Fruit fly (Drosophila melanogaster) whole organism, larva: ENCODE data around the gene CG9044.

Experiments used
- noc ChIP-seq: fragments of 200-800 bp; sonication (Bioruptor generic); optimal IDR thresholded peaks from 3 replicates; lab custom pipeline; 2019; ENCODE audit warnings: missing biosample characterization, mild to moderate bottlenecking, missing genetic modification characterization, moderate library complexity

CG9044 gene

DNA sequence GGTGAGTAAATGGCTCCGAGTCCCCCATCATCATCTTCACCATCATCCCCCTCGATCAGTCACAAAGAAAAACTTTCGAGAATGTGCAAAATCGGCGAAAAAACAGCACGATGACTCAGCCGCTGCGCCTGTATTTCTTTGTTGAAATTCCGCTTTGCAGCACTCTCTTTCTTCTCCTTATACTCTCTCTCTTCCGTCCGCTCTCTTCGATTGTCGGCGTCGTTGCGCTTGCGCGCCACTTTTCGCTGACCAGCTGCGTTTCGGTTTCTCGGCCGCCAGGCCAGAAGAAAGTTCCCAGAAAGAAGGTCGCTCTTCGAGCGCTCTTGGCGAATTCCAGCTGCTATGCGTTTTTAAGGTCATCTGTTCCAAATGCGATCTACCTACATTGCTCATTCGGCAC, 34.0 kb downstream of the CG9044 start:
- TF ChIP-seq noc (tag; lab: Kevin White, UChicago), result no peak

DNA sequence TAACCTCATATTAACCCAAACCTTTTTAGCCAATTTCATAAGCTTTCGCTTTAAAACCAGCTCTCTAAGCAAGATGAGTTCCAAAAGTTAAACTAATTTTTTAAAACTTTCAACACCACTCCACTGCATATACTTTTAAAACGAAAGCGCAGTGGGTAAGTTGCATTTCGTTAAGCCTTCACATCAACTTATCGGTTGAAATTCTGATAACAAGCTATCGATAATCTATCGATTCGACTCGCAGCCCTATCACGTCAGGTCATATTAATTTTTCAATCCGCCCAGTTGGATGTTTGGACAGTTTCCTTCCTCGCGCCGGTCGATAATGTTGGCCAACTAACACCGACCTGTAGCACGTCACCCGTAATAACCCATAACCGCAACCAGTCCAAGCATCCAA, 36.8 kb downstream of the CG9044 start, which contains the start of gene ifc:
Gene ifc (plus strand): TSS at position 255 of the 400 bp plus-strand sequence.
- TF ChIP-seq noc (tag; lab: Kevin White, UChicago), result no peak

DNA sequence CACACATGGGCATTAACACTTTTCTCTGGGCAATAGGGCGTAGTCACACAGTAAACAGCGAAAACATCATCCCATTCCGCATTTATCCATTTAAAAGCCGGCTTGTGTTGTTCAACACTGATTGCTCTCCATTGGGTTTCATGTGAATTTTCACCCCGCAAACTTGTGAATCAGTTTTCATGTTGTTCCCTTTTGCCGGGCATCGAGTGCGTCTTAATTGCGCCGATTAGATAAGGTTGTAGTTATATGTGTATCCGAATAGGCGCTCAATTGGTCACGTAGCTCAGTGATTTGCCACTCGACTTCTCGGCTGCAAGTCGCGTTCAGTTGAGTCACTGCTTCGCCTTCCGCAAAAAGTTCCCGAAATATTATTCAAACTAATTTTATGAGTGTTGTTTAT, 37.7 kb downstream of the CG9044 start:
- no peak for TF ChIP-seq noc (tag; lab: Kevin White, UChicago)

DNA sequence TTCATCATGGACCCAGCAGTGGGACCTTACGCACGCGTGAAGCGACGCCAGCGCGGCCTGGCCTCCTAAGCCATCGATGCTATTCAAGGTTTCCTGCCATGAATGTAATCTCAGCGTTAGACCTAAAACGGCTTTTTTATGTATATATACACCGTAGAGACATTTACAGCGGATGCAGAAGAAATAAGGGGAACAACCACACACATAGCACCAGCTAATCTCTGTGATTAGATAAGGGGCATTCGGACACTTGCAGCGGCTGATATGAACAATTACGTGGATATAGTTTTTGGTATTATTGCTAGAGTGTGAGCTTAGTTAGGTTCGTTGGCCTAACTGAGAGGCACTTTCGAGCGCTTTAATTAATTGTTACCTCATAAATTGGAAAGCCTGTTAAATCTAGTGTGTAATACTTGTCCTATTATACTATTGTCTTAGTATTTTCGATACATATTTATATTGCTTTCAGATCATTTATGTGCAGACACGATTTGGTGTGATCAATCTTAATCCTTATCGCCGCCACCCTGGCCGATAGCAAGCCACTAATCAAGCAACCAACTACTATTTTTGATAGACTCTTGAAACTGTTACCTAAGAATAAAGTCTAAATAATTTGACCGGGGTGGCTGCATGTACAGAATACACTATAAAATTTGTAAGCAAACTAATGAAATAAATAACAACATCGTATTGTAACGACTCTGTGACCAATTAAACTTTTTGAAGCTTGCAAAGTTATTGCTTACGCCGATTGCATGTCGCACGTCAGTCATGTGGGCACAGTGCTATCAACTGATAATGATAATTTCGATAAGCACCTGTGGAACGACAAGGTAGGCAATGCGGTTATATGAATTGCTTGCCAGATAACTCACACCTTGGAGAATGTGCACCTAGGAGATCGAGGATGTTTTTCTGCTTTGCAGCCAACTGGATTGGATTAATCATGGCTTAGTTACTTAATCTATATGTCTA, 39.2 kb downstream of the CG9044 start:
- no peak for TF ChIP-seq noc (tag; lab: Kevin White, UChicago)

DNA sequence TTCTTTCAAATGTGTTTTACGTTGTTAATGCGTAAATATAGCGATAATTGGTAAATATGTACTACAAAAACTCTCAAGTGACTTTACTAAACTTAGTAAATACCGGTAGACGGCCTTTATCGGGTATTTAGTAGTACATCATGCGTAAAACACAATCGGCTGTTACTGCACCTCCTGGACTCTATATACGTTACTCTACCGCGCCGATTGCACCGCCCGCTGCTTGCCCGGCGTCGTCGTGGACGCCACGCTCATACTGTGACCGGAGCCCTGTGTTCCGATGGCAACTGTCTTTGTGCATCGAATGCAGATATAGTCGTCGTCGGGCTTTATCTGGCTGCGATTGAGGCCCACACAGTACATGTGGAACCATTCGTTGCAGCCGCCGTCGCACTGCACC, 41.2 kb downstream of the CG9044 start:
- no peak for TF ChIP-seq noc (tag; lab: Kevin White, UChicago)

DNA sequence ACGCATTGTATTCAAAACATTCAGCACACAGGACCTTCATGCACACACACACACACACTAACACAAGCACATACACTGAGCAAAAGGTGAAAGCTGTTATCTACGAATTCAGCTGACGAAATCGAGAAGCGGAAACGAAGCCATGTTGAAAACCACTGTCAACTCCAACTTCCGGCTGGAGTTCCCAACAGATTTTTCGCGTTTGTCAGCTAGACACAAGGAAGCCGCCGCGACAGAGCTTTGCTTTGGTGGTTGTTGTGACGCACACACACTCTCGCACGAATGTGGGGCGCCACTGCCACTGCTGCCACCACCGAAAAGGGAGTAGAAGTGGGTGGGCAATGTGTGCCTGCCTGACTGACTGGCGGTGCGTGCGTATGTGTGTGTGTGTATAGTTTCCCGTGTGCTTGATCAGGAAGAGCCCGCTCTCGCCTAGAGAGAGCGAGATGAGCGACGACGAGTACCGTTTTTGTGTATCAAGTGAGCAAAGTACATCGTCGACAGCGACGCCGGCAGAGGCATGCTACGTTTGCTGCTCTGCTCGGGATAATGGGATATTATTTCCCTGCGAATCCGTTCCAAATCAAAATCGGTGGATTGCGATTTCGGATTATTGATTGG, 48.5 kb downstream of the CG9044 start:
- TF ChIP-seq noc (tag; lab: Kevin White, UChicago), result no peak

DNA sequence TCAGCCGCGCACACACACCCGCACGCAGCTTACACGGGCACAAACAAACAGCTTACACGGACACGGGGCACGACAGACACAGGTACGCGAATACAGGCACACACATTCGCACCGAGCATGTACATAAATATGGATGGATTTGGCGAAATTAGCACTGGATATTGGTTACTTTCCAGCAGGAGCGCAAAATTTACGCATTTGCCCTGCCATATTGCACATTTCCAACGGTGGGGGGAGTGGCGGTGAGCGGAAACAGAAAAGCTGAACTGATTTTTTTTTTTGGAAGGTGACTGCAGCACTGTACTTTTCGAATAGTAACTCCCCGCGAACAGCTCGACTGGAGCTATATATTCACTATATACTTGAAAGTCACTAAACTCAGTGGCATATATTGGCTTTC, 49.1 kb downstream of the CG9044 start:
- no peak for TF ChIP-seq noc (tag; lab: Kevin White, UChicago)

DNA sequence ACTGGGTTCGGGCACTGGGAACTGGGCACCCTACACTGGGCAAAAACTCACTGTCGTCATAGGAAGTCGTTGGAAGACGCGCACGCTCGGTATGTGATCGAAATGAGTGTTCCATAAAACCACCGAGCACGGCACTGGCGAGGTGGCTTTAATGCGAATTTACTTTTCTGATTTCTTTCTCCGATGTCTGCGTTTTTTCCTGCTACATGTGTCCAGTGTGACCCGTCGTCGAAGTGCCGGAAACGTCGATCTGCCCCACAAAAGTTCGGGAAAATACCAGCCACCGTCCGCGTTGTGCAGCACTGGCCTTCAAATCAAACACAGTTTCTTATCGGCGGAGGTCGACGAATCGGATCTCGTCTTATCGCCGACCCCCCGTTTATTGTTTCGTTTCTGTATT, 50.0 kb downstream of the CG9044 start, which contains the start of gene Kdm5:
Gene Kdm5 (minus strand): TSS at position 255 of the 400 bp plus-strand sequence.
- TF ChIP-seq noc (tag; lab: Kevin White, UChicago), result peak; percentile 69

DNA sequence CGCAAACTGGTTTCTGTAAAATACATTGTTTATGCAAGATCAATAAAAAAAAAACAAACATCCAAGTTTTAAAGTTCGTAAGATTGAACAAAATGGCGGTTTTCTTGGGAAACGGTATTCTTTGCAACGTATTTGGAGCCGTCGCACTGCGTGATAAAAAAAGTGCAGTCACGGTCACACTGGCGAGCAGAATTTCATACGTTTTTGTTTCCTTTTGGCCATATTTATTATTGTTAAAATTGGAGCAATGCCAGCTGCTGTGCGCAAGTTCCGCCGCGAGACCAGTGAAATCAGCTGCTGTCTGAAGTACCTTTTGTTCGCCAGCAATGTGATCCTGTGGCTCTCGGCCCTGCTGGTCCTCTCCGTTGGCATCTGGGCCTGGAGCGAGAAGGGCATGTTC, 50.8 kb downstream of the CG9044 start, which contains the start of gene Tsp26A:
Gene Tsp26A (plus strand): TSS at position 164 of the 400 bp plus-strand sequence.
- no peak for TF ChIP-seq noc (tag; lab: Kevin White, UChicago)
